Worm (Caenorhabditis elegans) whole organism, late embryonic: Measurements from ENCODE around the gene clec-58.

Experiments
- C38D4.7 ChIP-seq: fragments of 200-800 bp; sonication (Bioruptor generic); optimal IDR thresholded peaks from 2 replicates; lab custom pipeline; 2018; ENCODE audit warnings: mild to moderate bottlenecking, missing genetic modification characterization, moderate library complexity, missing compliant biosample characterization
- K09A11.1 ChIP-seq: sonication (generic microtip); optimal IDR thresholded peaks from 2 replicates; lab custom pipeline; 2017; ENCODE audit warnings: antibody characterized with exemption, mild to moderate bottlenecking, missing genetic modification characterization, missing compliant biosample characterization; ENCODE audit not compliant: insufficient read depth
- T23F11.4 ChIP-seq: fragments of 200-800 bp; sonication (Bioruptor generic); optimal IDR thresholded peaks from 2 replicates; lab custom pipeline; 2018; ENCODE audit warnings: mild to moderate bottlenecking, missing genetic modification characterization, missing compliant biosample characterization
- ahr-1 ChIP-seq: sonication (generic microtip); optimal IDR thresholded peaks from 2 replicates; lab custom pipeline; 2016; ENCODE audit warnings: missing genetic modification characterization, missing compliant biosample characterization
- ama-1 ChIP-seq: fragments of 150-350 bp; optimal IDR thresholded peaks from 2 replicates; lab custom pipeline; 2014
- ceh-18 ChIP-seq: sonication (generic microtip); optimal IDR thresholded peaks from 2 replicates; lab custom pipeline; 2016; ENCODE audit warnings: missing genetic modification characterization, missing compliant biosample characterization
- ceh-2 ChIP-seq: sonication (generic microtip); optimal IDR thresholded peaks from 2 replicates; lab custom pipeline; 2016; ENCODE audit warnings: missing genotype, missing genetic modification characterization, missing compliant biosample characterization
- ceh-24 ChIP-seq: sonication (generic microtip); optimal IDR thresholded peaks from 2 replicates; lab custom pipeline; 2016; ENCODE audit warnings: mild to moderate bottlenecking, missing genetic modification characterization, missing compliant biosample characterization
- ceh-34 ChIP-seq: sonication (generic microtip); optimal IDR thresholded peaks from 2 replicates; lab custom pipeline; 2016; ENCODE audit warnings: mild to moderate bottlenecking, missing genetic modification characterization, missing compliant biosample characterization
- ceh-45 ChIP-seq: fragments of 200-800 bp; sonication (Bioruptor generic); IDR thresholded peaks from 2 replicates; pipeline ENCODE4 v1.3.6; 2022; ENCODE audit warnings: missing genetic modification reagents, missing genetic modification characterization, missing compliant biosample characterization
- ceh-9 ChIP-seq: sonication (generic microtip); optimal IDR thresholded peaks from 2 replicates; lab custom pipeline; 2016; ENCODE audit warnings: mild to moderate bottlenecking, missing genetic modification characterization, inconsistent platforms, missing compliant biosample characterization
- dve-1 ChIP-seq: sonication (generic microtip); optimal IDR thresholded peaks from 2 replicates; lab custom pipeline; 2017; ENCODE audit warnings: antibody characterized with exemption, mild to moderate bottlenecking, missing genetic modification characterization, missing compliant biosample characterization
- ets-4 ChIP-seq: sonication (generic microtip); optimal IDR thresholded peaks from 2 replicates; lab custom pipeline; 2016; ENCODE audit warnings: missing genetic modification characterization, missing compliant biosample characterization
- eyg-1 ChIP-seq: sonication (generic microtip); optimal IDR thresholded peaks from 2 replicates; lab custom pipeline; 2016; ENCODE audit warnings: missing genotype, missing genetic modification characterization, missing compliant biosample characterization
- fax-1 ChIP-seq: sonication (generic microtip); optimal IDR thresholded peaks from 2 replicates; lab custom pipeline; 2016; ENCODE audit warnings: missing genotype, missing genetic modification characterization, missing compliant biosample characterization
- fkh-10 ChIP-seq: fragments of 150-350 bp; optimal IDR thresholded peaks from 2 replicates; lab custom pipeline; 2014; ENCODE audit warnings: missing biosample characterization, missing genetic modification reagents, missing genetic modification characterization
- fkh-6 ChIP-seq: sonication (generic microtip); optimal IDR thresholded peaks from 2 replicates; lab custom pipeline; 2016; ENCODE audit warnings: missing genetic modification characterization, missing compliant biosample characterization
- gmeb-2 ChIP-seq: sonication (generic microtip); optimal IDR thresholded peaks from 2 replicates; lab custom pipeline; 2016; ENCODE audit warnings: missing genetic modification characterization, inconsistent platforms, missing compliant biosample characterization
- hlh-13 ChIP-seq: fragments of 200-800 bp; sonication (Bioruptor generic); optimal IDR thresholded peaks from 2 replicates; lab custom pipeline; 2018; ENCODE audit warnings: mild to moderate bottlenecking, missing genetic modification characterization, missing compliant biosample characterization
- hlh-15 ChIP-seq: sonication (generic microtip); optimal IDR thresholded peaks from 2 replicates; lab custom pipeline; 2016; ENCODE audit warnings: missing genetic modification characterization, missing compliant biosample characterization
- hlh-6 ChIP-seq: sonication (generic microtip); optimal IDR thresholded peaks from 2 replicates; lab custom pipeline; 2016; ENCODE audit warnings: missing genotype, missing genetic modification characterization, missing compliant biosample characterization
- hlh-8 ChIP-seq: sonication (generic microtip); optimal IDR thresholded peaks from 2 replicates; lab custom pipeline; 2016; ENCODE audit warnings: missing genotype, missing genetic modification characterization, missing compliant biosample characterization
- madf-2 ChIP-seq: sonication (generic microtip); optimal IDR thresholded peaks from 2 replicates; lab custom pipeline; 2017; ENCODE audit warnings: missing genetic modification characterization, missing compliant biosample characterization
- mec-3 ChIP-seq: sonication (generic microtip); optimal IDR thresholded peaks from 2 replicates; lab custom pipeline; 2016; ENCODE audit warnings: borderline replicate concordance, missing genetic modification characterization, missing compliant biosample characterization
- nhr-11 ChIP-seq: fragments of 150-350 bp; optimal IDR thresholded peaks from 2 replicates; lab custom pipeline; 2014; ENCODE audit warnings: missing biosample characterization, missing genetic modification characterization
- npax-4 ChIP-seq: sonication (generic microtip); optimal IDR thresholded peaks from 2 replicates; lab custom pipeline; 2016; ENCODE audit warnings: missing genetic modification characterization, missing compliant biosample characterization
- pat-9 ChIP-seq: fragments of 200-800 bp; sonication (Bioruptor generic); optimal IDR thresholded peaks from 2 replicates; lab custom pipeline; 2018; ENCODE audit warnings: mild to moderate bottlenecking, missing genetic modification characterization, moderate library complexity, missing compliant biosample characterization
- pax-1 ChIP-seq: fragments of 150-350 bp; optimal IDR thresholded peaks from 2 replicates; lab custom pipeline; 2014; ENCODE audit warnings: missing biosample characterization, missing genetic modification characterization
- pha-2 ChIP-seq: sonication (generic microtip); optimal IDR thresholded peaks from 2 replicates; lab custom pipeline; 2017; ENCODE audit warnings: mild to moderate bottlenecking, missing genetic modification characterization, missing compliant biosample characterization
- ref-2 ChIP-seq: sonication (generic microtip); optimal IDR thresholded peaks from 2 replicates; lab custom pipeline; 2016; ENCODE audit warnings: missing genetic modification characterization, missing compliant biosample characterization
- rnt-1 ChIP-seq: sonication (generic microtip); optimal IDR thresholded peaks from 2 replicates; lab custom pipeline; 2016; ENCODE audit warnings: missing genetic modification characterization, missing compliant biosample characterization
- sox-2 ChIP-seq: fragments of 200-800 bp; sonication (Bioruptor generic); IDR thresholded peaks from 2 replicates; pipeline ENCODE4 v1.3.6; 2022; ENCODE audit warnings: missing genetic modification reagents, missing genetic modification characterization, missing compliant biosample characterization
- sox-4 ChIP-seq: sonication (generic microtip); optimal IDR thresholded peaks from 2 replicates; lab custom pipeline; 2017; ENCODE audit warnings: mild to moderate bottlenecking, missing genetic modification characterization, inconsistent platforms, missing compliant biosample characterization
- syd-9 ChIP-seq: sonication (generic microtip); optimal IDR thresholded peaks from 2 replicates; lab custom pipeline; 2016; ENCODE audit warnings: mild to moderate bottlenecking, missing genetic modification characterization, moderate library complexity, missing compliant biosample characterization
- tbx-2 ChIP-seq: sonication (generic microtip); optimal IDR thresholded peaks from 2 replicates; lab custom pipeline; 2016; ENCODE audit warnings: missing genetic modification characterization, missing compliant biosample characterization
- ttx-3 ChIP-seq: sonication (generic microtip); optimal IDR thresholded peaks from 2 replicates; lab custom pipeline; 2016; ENCODE audit warnings: missing genetic modification reagents, missing genetic modification characterization, missing compliant biosample characterization
- unc-86 ChIP-seq: sonication (generic microtip); optimal IDR thresholded peaks from 2 replicates; lab custom pipeline; 2016; ENCODE audit warnings: missing genetic modification characterization, missing compliant biosample characterization

The clec-58 gene

DNA sequence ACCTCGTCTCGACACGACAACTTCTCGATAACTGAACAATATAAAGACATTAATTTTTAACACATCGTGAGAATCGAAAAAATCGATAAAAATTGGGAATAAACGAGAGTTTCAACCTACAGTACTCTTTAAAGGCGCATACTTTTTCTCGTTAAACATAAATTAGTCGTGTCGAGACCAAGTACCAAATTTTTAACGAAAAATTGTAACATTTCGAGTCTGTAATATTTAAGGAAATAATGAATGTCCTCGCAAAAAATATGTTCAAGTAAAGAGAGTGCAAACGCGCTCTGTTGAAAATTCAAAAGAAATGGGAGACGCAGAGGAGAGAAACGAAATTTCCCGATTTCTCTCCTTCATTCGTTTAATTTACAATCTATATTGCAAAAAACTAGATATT lies 25.6 kb downstream of the clec-58 start:
- TF ChIP-seq hlh-6 = no peak
- no peak for TF ChIP-seq mec-3 (tag; lab: Kevin White, UChicago)
- TF ChIP-seq ceh-9 (tag; lab: Kevin White, UChicago) = no peak
- no peak for TF ChIP-seq fkh-6 (tag; lab: Kevin White, UChicago)
- no peak for TF ChIP-seq fax-1 (tag; lab: Kevin White, UChicago)
- TF ChIP-seq pax-1 (tag; lab: Kevin White, UChicago) = no peak
- no peak for TF ChIP-seq sox-4 (tag; lab: Kevin White, UChicago)

DNA sequence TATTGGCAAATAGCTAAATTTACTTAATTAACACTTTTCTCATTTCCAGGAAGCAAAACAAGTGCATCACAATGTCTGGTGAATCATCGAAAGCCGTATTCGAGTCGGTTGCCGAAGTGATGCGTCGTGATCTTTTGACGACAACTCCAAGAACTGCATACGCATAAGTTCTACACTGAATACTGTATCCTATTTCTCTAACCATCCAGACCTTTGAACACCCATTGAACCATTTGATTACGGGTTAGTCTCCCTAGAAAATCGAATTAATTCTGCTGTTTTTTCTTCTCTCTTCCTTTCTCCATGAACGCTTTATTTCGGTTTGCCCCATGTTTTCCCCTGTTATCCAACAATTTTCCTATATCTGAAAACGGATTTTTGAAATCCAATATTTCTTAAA lies 26.2 kb downstream of the clec-58 start, which contains the start of gene lin-56:
TSS of gene lin-56 (plus strand) at position 301 of the 400 bp plus-strand sequence.
- TF ChIP-seq ref-2 = no peak
- no peak for TF ChIP-seq K09A11.1
- no peak for TF ChIP-seq rnt-1 (tag; lab: Kevin White, UChicago)
- no peak for TF ChIP-seq ceh-34 (tag; lab: Kevin White, UChicago)
- no peak for TF ChIP-seq gmeb-2
- TF ChIP-seq dve-1 (tag; lab: Kevin White, UChicago) = no peak
- TF ChIP-seq ttx-3 = no peak
- TF ChIP-seq T23F11.4 (GFP tag; lab: Kevin White, UChicago) = no peak
- no peak for TF ChIP-seq ama-1 (lab: Kevin White, UChicago)
- TF ChIP-seq ets-4 = no peak
- TF ChIP-seq pha-2 (tag; lab: Kevin White, UChicago) = no peak
- no peak for TF ChIP-seq ceh-2 (tag; lab: Kevin White, UChicago)

DNA sequence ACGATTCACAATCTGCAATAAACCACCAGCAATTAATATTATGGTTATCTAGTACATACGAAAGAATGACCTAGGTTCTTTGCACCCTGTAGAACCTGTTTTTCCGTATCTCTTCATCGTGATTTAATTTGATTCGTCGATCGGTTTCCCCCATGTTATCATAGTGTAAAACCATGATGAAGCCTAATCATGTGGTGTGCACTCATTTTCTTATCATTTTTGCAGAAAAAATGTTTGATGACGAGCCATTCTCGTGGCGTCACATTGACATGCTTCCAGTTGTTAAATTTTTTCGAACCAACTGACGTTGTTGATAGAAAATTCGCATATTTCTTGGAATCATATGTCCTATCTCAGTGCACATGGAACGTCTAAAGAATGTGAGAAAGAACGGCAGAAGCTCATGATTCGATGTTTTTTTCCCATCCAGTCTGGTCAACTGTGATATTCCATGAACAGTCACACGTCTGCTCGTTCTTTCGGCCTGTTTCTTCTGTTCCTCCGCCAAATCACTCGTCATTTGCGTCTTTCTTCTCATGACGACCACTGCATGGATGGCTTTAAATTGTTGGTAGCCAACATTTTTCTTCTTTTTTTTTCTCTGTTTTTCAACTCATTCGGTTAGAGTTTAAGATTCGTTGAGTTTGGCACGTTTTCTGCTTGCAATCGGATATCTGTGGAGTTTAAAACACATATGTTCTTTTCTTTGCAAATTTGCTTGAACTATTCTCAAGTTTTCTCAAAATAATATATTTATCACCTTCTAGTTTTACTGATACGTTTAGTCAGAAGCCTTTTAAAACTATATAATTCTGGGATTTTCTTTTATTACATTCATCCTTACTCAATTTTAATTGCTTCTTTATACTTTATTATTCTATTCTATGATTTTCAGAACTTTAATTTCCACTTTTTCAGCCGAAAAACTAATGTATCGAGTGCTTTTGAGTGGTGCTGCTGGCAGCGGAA lies 28.3 kb downstream of the clec-58 start, which contains the start of gene ZK673.2:
TSS of gene ZK673.2 (plus strand) at position 919 of the 969 bp plus-strand sequence.
- no peak for TF ChIP-seq ceh-18
- no peak for TF ChIP-seq ahr-1 (tag; lab: Kevin White, UChicago)
- TF ChIP-seq eyg-1 (tag; lab: Kevin White, UChicago) = no peak
- TF ChIP-seq ref-2 = no peak
- no peak for TF ChIP-seq hlh-8
- TF ChIP-seq K09A11.1 = no peak
- no peak for TF ChIP-seq hlh-15 (tag; lab: Kevin White, UChicago)
- TF ChIP-seq ceh-24 (tag; lab: Kevin White, UChicago) = no peak

DNA sequence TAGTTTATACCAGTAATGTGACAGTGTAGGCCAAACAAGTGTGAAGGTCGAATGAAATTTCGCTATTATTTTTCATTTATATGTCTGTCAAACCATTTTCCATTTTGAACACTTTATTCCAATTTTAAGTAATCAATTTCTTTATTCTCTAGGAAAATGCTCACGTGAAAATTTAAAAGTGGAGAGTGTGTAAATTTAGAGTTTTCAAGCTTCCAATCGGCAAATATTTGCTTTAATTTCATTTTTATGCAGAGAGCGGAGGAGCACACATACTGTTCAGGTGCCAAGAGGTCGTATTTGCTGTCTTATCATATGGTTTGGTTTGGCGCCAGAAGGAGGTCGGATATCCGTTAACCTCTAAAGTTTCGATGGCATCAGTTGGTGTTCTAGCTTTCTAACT lies 29.1 kb downstream of the clec-58 start:
- TF ChIP-seq tbx-2 (tag; lab: Kevin White, UChicago) (no peak), ref-2 (no peak), syd-9 (tag; lab: Kevin White, UChicago) (no peak), nhr-11 (tag; lab: Kevin White, UChicago) (no peak), gmeb-2 (no peak), C38D4.7 (GFP tag; lab: Kevin White, UChicago) (no peak), madf-2 (no peak), sox-2 (GFP tag; lab: Robert Waterston, UW) (no peak)

DNA sequence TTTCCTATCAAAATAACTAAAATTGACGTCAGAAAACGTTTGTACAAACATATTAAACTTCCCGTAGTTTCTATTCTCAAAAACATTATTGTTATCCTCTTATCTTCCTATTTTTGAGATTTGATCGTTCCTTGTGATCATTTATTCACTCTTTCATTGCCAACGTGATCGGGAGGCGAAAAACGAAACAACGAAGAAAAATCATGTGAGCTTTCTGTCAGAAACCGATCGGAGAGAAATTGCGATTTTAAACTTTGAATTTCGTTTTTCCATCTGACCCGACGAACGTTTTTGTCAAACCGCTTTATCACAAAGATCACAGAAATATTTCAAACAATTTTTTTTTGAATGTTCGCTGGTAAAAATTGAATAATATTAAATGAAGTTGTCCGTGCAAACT lies 29.6 kb downstream of the clec-58 start:
- no peak for TF ChIP-seq hlh-13 (GFP tag; lab: Kevin White, UChicago)
- TF ChIP-seq ceh-2 (tag; lab: Kevin White, UChicago) = no peak
- no peak for TF ChIP-seq syd-9 (tag; lab: Kevin White, UChicago)
- no peak for TF ChIP-seq fkh-10 (GFP tag; lab: Kevin White, UChicago)
- no peak for TF ChIP-seq unc-86 (tag; lab: Kevin White, UChicago)
- no peak for TF ChIP-seq pat-9 (tag; lab: Kevin White, UChicago)
- no peak for TF ChIP-seq tbx-2 (tag; lab: Kevin White, UChicago)
- no peak for TF ChIP-seq npax-4 (tag; lab: Kevin White, UChicago)
- no peak for TF ChIP-seq sox-4 (tag; lab: Kevin White, UChicago)
- no peak for TF ChIP-seq ceh-45
